2 fruit fly cellular contexts compared by ENCODE assay signal in the genomic region with DNA sequence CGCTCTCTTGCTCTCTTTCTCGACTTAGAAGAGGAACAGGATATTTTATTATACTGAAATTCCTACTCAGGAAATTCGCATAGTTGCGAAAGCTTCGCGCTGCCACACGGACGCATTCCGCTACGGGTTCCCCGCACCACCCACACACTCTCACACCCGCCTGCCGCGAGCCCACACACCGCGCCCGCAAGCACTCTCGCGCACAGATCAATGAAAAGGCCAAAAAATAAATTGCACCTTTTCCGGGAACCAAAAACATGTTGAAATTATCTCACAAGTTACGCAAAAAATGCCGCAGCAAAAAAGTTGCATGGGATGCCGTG.
TF ChIP-seq lines count a peak whose summit lies in the region.

No protein-coding gene starts in this region.

- TF ChIP-seq CTCF in whole organism, embryonic (GFP tag; optimal IDR thresholded peaks at IDR 0.05; lab: Kevin White, UChicago), result no peak

TF ChIP-seq in whole organism, embryonic, 481 proteins besides CTCF, POLR2A, EP300 and RAD21:
- TF ChIP-seq nerfin-1 (tag; optimal IDR thresholded peaks at IDR 0.05; lab: Kevin White, UChicago) (peak; percentile 97), seq (GFP tag; IDR thresholded peaks at IDR 0.05; lab: Robert Waterston, UW) (0 out of 2 replicates have a peak, but pooled peaks have one; percentile 1), zfh1 (GFP tag; IDR thresholded peaks at IDR 0.05; lab: Robert Waterston, UW) (0 out of 3 replicates have a peak, but pooled peaks have one; percentile 14), rib (GFP tag; IDR thresholded peaks at IDR 0.05; lab: Robert Waterston, UW) (0 out of 2 replicates have a peak, but pooled peaks have one; percentile 27), CG9876 (GFP tag; optimal IDR thresholded peaks at IDR 0.05; lab: Kevin White, UChicago) (no peak), bbx (GFP tag; IDR thresholded peaks at IDR 0.05; lab: Robert Waterston, UW; ENCODE audit: partially characterized antibody) (peak; percentile 68), ci (GFP tag; IDR thresholded peaks at IDR 0.05; lab: Robert Waterston, UW) (0 out of 3 replicates have a peak, but pooled peaks have one; percentile 44), crol (GFP tag; IDR thresholded peaks at IDR 0.05; lab: Robert Waterston, UW) (peak; percentile 66), CoRest (tag; optimal IDR thresholded peaks at IDR 0.05; lab: Kevin White, UChicago) (no peak), Opbp (GFP tag; IDR thresholded peaks at IDR 0.05; lab: Robert Waterston, UW; ENCODE audit: partially characterized antibody) (peak; percentile 61; the same call in 1 of the 3 replicates), nau (GFP tag; optimal IDR thresholded peaks at IDR 0.05; lab: Kevin White, UChicago) (no peak), CG6791 (GFP tag; IDR thresholded peaks at IDR 0.05; lab: Robert Waterston, UW; ENCODE audit: partially characterized antibody) (peak; percentile 54; the same call in 1 of the 3 replicates), CG31365 (tag; optimal IDR thresholded peaks at IDR 0.05; lab: Kevin White, UChicago) (no peak), sd (tag; optimal IDR thresholded peaks at IDR 0.05; lab: Kevin White, UChicago) (peak; percentile 74), CG6765 (GFP tag; optimal IDR thresholded peaks at IDR 0.05; lab: Kevin White, UChicago) (no peak), jigr1 (GFP tag; IDR thresholded peaks at IDR 0.05; lab: Robert Waterston, UW) (no peak), ato (GFP tag; IDR thresholded peaks at IDR 0.05; lab: Robert Waterston, UW; ENCODE audit: partially characterized antibody) (peak; percentile 11; the same call in 1 of the 2 replicates), Trl (optimal IDR thresholded peaks at IDR 0.05; lab: Kevin White, UChicago) (peak in 1 of 2 experiments; percentile 31), Trl (GFP tag; optimal IDR thresholded peaks at IDR 0.05; lab: Kevin White, UChicago) (no peak)

TF ChIP-seq in whole organism, prepupa, 60 proteins besides CTCF, POLR2A, EP300 and RAD21:
- TF ChIP-seq CG6163 (GFP tag; IDR thresholded peaks at IDR 0.05; lab: Robert Waterston, UW) (peak; percentile 32; the same call in 1 of the 3 replicates), ss (GFP tag; optimal IDR thresholded peaks at IDR 0.05; lab: Kevin White, UChicago) (no peak)
